Worm (Caenorhabditis elegans) whole organism, young adult: ENCODE data around the gene B0238.15.

Experiments used
- B0261.1 ChIP-seq: sonication (generic microtip); optimal IDR thresholded peaks from 2 replicates; lab custom pipeline; 2016; ENCODE audit warnings: mild to moderate bottlenecking, missing genetic modification characterization, moderate library complexity, missing compliant biosample characterization
- F10E7.11 ChIP-seq: sonication (generic microtip); optimal IDR thresholded peaks from 2 replicates; lab custom pipeline; 2017; ENCODE audit warnings: mild to moderate bottlenecking, missing genetic modification characterization, moderate library complexity, missing compliant biosample characterization
- F22D6.2 ChIP-seq: sonication (generic microtip); optimal IDR thresholded peaks from 2 replicates; lab custom pipeline; 2016; ENCODE audit warnings: mild to moderate bottlenecking, missing genetic modification characterization, missing compliant biosample characterization
- F37B4.10 ChIP-seq: fragments of 200-800 bp; sonication (Bioruptor generic); IDR thresholded peaks from 2 replicates; pipeline ENCODE4 v1.3.6; 2022; ENCODE audit warnings: missing genetic modification characterization, missing compliant biosample characterization
- K12H6.12 ChIP-seq: fragments of 200-800 bp; sonication (Bioruptor generic); optimal IDR thresholded peaks from 2 replicates; lab custom pipeline; 2018; ENCODE audit warnings: mild to moderate bottlenecking, missing genetic modification characterization, missing compliant biosample characterization
- Y53G8AR.9 ChIP-seq: fragments of 200-800 bp; sonication (Bioruptor generic); conservative IDR thresholded peaks from 2 replicates; pipeline ENCODE4 v1.3.6; 2022; ENCODE audit warnings: missing genetic modification reagents, missing genetic modification characterization, missing compliant biosample characterization
- Y67H2A.10 ChIP-seq: fragments of 200-800 bp; sonication (Bioruptor generic); conservative IDR thresholded peaks from 2 replicates; pipeline ENCODE4 v1.3.6; 2022; ENCODE audit warnings: missing genetic modification reagents, missing genetic modification characterization, missing compliant biosample characterization
- ZK185.1 ChIP-seq: sonication (generic microtip); optimal IDR thresholded peaks from 2 replicates; lab custom pipeline; 2016; ENCODE audit warnings: mild to moderate bottlenecking, missing genetic modification characterization, missing compliant biosample characterization; ENCODE audit not compliant: poor library complexity, severe bottlenecking
- akir-1 ChIP-seq: fragments of 200-800 bp; sonication (Bioruptor generic); optimal IDR thresholded peaks from 2 replicates; lab custom pipeline; 2018; ENCODE audit warnings: mild to moderate bottlenecking, missing genetic modification characterization, moderate library complexity, missing compliant biosample characterization
- aptf-3 ChIP-seq: fragments of 200-800 bp; sonication (Bioruptor generic); IDR thresholded peaks from 2 replicates; pipeline ENCODE4 v1.3.6; 2022; ENCODE audit warnings: missing genetic modification characterization, missing compliant biosample characterization
- athp-1 ChIP-seq: sonication (generic microtip); optimal IDR thresholded peaks from 2 replicates; lab custom pipeline; 2017; ENCODE audit warnings: mild to moderate bottlenecking, missing genetic modification characterization, missing compliant biosample characterization
- bed-1 ChIP-seq: fragments of 200-800 bp; sonication (Bioruptor generic); IDR thresholded peaks from 2 replicates; pipeline ENCODE4 v1.3.6; 2022; ENCODE audit warnings: missing genetic modification reagents, missing genetic modification characterization, missing compliant biosample characterization
- ccch-3 ChIP-seq: fragments of 200-800 bp; sonication (Bioruptor generic); optimal IDR thresholded peaks from 2 replicates; lab custom pipeline; 2018; ENCODE audit warnings: mild to moderate bottlenecking, missing genetic modification characterization, missing compliant biosample characterization
- ceh-100 ChIP-seq: fragments of 200-800 bp; sonication (Bioruptor generic); IDR thresholded peaks from 2 replicates; pipeline ENCODE4 v1.3.6; 2022; ENCODE audit warnings: missing genetic modification reagents, missing genetic modification characterization, missing compliant biosample characterization
- ceh-27 ChIP-seq: fragments of 200-800 bp; sonication (Bioruptor generic); optimal IDR thresholded peaks from 2 replicates; lab custom pipeline; 2018; ENCODE audit warnings: mild to moderate bottlenecking, missing genetic modification characterization, moderate library complexity, missing compliant biosample characterization
- chd-7 ChIP-seq: sonication (generic microtip); optimal IDR thresholded peaks from 2 replicates; lab custom pipeline; 2016; ENCODE audit warnings: mild to moderate bottlenecking, missing genetic modification characterization, moderate library complexity, missing compliant biosample characterization
- die-1 ChIP-seq: sonication (generic microtip); optimal IDR thresholded peaks from 2 replicates; lab custom pipeline; 2016; ENCODE audit warnings: missing genotype, mild to moderate bottlenecking, missing genetic modification characterization, missing compliant biosample characterization
- dox-1 ChIP-seq: fragments of 200-800 bp; sonication (Bioruptor generic); IDR thresholded peaks from 2 replicates; pipeline ENCODE4 v1.3.6; 2022; ENCODE audit warnings: missing genetic modification reagents, missing genetic modification characterization, missing compliant biosample characterization
- dpff-1 ChIP-seq: sonication (generic microtip); optimal IDR thresholded peaks from 2 replicates; lab custom pipeline; 2017; ENCODE audit warnings: mild to moderate bottlenecking, missing genetic modification characterization, missing compliant biosample characterization
- efl-1 ChIP-seq: fragments of 150-350 bp; optimal IDR thresholded peaks from 2 replicates; lab custom pipeline; 2014; ENCODE audit warnings: missing biosample characterization, missing genetic modification reagents, missing genetic modification characterization
- egl-18 ChIP-seq: fragments of 200-800 bp; sonication (Bioruptor generic); IDR thresholded peaks from 2 replicates; pipeline ENCODE4 v1.3.6; 2022; ENCODE audit warnings: missing genetic modification reagents, missing genetic modification characterization, missing compliant biosample characterization
- ekl-4 ChIP-seq: fragments of 200-800 bp; sonication (Bioruptor generic); IDR thresholded peaks from 2 replicates; pipeline ENCODE4 v1.3.6; 2022; ENCODE audit warnings: missing genetic modification reagents, missing genetic modification characterization, missing compliant biosample characterization
- ets-4 ChIP-seq: fragments of 200-800 bp; sonication (Bioruptor generic); optimal IDR thresholded peaks from 2 replicates; lab custom pipeline; 2018; ENCODE audit warnings: mild to moderate bottlenecking, missing genetic modification characterization, missing compliant biosample characterization
- fkh-3 ChIP-seq: sonication (generic microtip); optimal IDR thresholded peaks from 2 replicates; lab custom pipeline; 2016; ENCODE audit warnings: mild to moderate bottlenecking, missing genetic modification characterization, missing compliant biosample characterization
- gei-17 ChIP-seq: fragments of 200-800 bp; sonication (Bioruptor generic); optimal IDR thresholded peaks from 2 replicates; lab custom pipeline; 2018; ENCODE audit warnings: mild to moderate bottlenecking, missing genetic modification characterization, missing compliant biosample characterization
- him-1 ChIP-seq: sonication (generic microtip); optimal IDR thresholded peaks from 2 replicates; lab custom pipeline; 2016; ENCODE audit warnings: missing genotype, missing genetic modification reagents, missing genetic modification characterization, missing compliant biosample characterization
- hmg-1.2 ChIP-seq: fragments of 200-800 bp; sonication (Bioruptor generic); IDR thresholded peaks from 2 replicates; pipeline ENCODE4 v1.3.6; 2022; ENCODE audit warnings: missing genetic modification reagents, missing genetic modification characterization, missing compliant biosample characterization
- hmg-20 ChIP-seq: fragments of 200-800 bp; sonication (Bioruptor generic); IDR thresholded peaks from 2 replicates; pipeline ENCODE4 v1.3.6; 2022; ENCODE audit warnings: missing genetic modification reagents, missing genetic modification characterization, missing compliant biosample characterization
- let-607 ChIP-seq, 2 experiments: fragments of 200-800 bp in 1 of 2; sonication (Bioruptor generic) in 1 of 2; sonication (generic microtip) in 1 of 2; optimal IDR thresholded peaks; 2 replicates each; lab custom pipeline; 2016 to 2018; ENCODE audit warnings: mild to moderate bottlenecking in 2 of 2, missing compliant biosample characterization in 2 of 2, missing genetic modification characterization in 2 of 2, moderate library complexity in 2 of 2, missing genotype in 1 of 2
- lin-40 ChIP-seq: sonication (generic microtip); optimal IDR thresholded peaks from 2 replicates; lab custom pipeline; 2016; ENCODE audit warnings: missing genetic modification characterization, mild to moderate bottlenecking, missing compliant biosample characterization, missing genotype, missing genetic modification reagents
- lin-54 ChIP-seq: fragments of 200-800 bp; sonication (Bioruptor generic); optimal IDR thresholded peaks from 2 replicates; lab custom pipeline; 2018; ENCODE audit warnings: mild to moderate bottlenecking, missing genetic modification characterization, missing compliant biosample characterization
- lir-1 ChIP-seq: fragments of 200-800 bp; sonication (Bioruptor generic); conservative IDR thresholded peaks from 2 replicates; pipeline ENCODE4 v1.3.6; 2022; ENCODE audit warnings: missing genetic modification reagents, missing genetic modification characterization, missing compliant biosample characterization
- madf-6 ChIP-seq: fragments of 200-800 bp; sonication (Bioruptor generic); IDR thresholded peaks from 2 replicates; pipeline ENCODE4 v1.3.6; 2022; ENCODE audit warnings: missing genetic modification reagents, missing genetic modification characterization, missing compliant biosample characterization
- nfya-1 ChIP-seq: sonication (generic microtip); optimal IDR thresholded peaks from 2 replicates; lab custom pipeline; 2017; ENCODE audit warnings: antibody characterized with exemption, missing compliant biosample characterization, missing genetic modification characterization, borderline replicate concordance; ENCODE audit not compliant: insufficient read depth
- nfya-2 ChIP-seq: fragments of 200-800 bp; sonication (Bioruptor generic); IDR thresholded peaks from 2 replicates; pipeline ENCODE4 v1.3.6; 2022; ENCODE audit warnings: missing genetic modification reagents, missing genetic modification characterization, missing compliant biosample characterization
- nfyb-1 ChIP-seq: fragments of 200-800 bp; sonication (Bioruptor generic); IDR thresholded peaks from 2 replicates; pipeline ENCODE4 v1.3.6; 2022; ENCODE audit warnings: missing genetic modification reagents, missing genetic modification characterization, missing compliant biosample characterization
- nhr-179 ChIP-seq: sonication (generic microtip); optimal IDR thresholded peaks from 2 replicates; lab custom pipeline; 2016; ENCODE audit warnings: mild to moderate bottlenecking, missing genetic modification characterization, missing compliant biosample characterization
- nhr-80 ChIP-seq: sonication (generic microtip); optimal IDR thresholded peaks from 2 replicates; lab custom pipeline; 2016; ENCODE audit warnings: missing genetic modification characterization, missing compliant biosample characterization
- pha-4 ChIP-seq: fragments of 150-350 bp; sonication (generic microtip); optimal IDR thresholded peaks from 2 replicates; lab custom pipeline; 2014; ENCODE audit warnings: missing biosample characterization, missing genetic modification reagents, missing genetic modification characterization
- rcor-1 ChIP-seq: fragments of 200-800 bp; sonication (Bioruptor generic); IDR thresholded peaks from 2 replicates; pipeline ENCODE4 v1.3.6; 2022; ENCODE audit warnings: missing genetic modification reagents, missing genetic modification characterization, missing compliant biosample characterization
- repo-1 ChIP-seq: sonication (generic microtip); optimal IDR thresholded peaks from 2 replicates; lab custom pipeline; 2017; ENCODE audit warnings: mild to moderate bottlenecking, missing genetic modification characterization, missing compliant biosample characterization
- sea-2 ChIP-seq: fragments of 200-800 bp; sonication (Bioruptor generic); IDR thresholded peaks from 2 replicates; pipeline ENCODE4 v1.3.6; 2022; ENCODE audit warnings: missing genetic modification characterization, missing compliant biosample characterization
- snpc-3.4 ChIP-seq: sonication (generic microtip); optimal IDR thresholded peaks from 2 replicates; lab custom pipeline; 2017; ENCODE audit warnings: missing genetic modification characterization, mild to moderate bottlenecking, missing compliant biosample characterization, antibody characterized with exemption, moderate library complexity, missing genotype, missing genetic modification reagents
- snpc-4 ChIP-seq, 5 experiments: fragments of 150-350 bp in 1 of 5; sonication (generic microtip) in 4 of 5; optimal IDR thresholded peaks; 2 replicates each; lab custom pipeline; 2014 to 2018; ENCODE audit warnings: missing genetic modification characterization in 5 of 5, missing biosample characterization in 3 of 5, antibody characterized with exemption in 2 of 5, mild to moderate bottlenecking in 2 of 5, missing compliant biosample characterization in 2 of 5, missing genotype in 2 of 5, moderate library complexity in 2 of 5, missing genetic modification reagents in 1 of 5
- tbx-9 ChIP-seq: sonication (generic microtip); optimal IDR thresholded peaks from 2 replicates; lab custom pipeline; 2016; ENCODE audit warnings: borderline replicate concordance, missing genetic modification characterization, inconsistent platforms, missing compliant biosample characterization
- unc-130 ChIP-seq: sonication (generic microtip); optimal IDR thresholded peaks from 2 replicates; lab custom pipeline; 2016; ENCODE audit warnings: missing genetic modification reagents, missing genetic modification characterization, missing compliant biosample characterization
- ztf-26 ChIP-seq: sonication (generic microtip); optimal IDR thresholded peaks from 2 replicates; lab custom pipeline; 2017; ENCODE audit warnings: missing genetic modification characterization, missing compliant biosample characterization
- ztf-28 ChIP-seq: fragments of 200-800 bp; sonication (Bioruptor generic); IDR thresholded peaks from 2 replicates; pipeline ENCODE4 v1.3.6; 2022; ENCODE audit warnings: missing genetic modification reagents, missing genetic modification characterization, missing compliant biosample characterization

The B0238.15 gene

DNA sequence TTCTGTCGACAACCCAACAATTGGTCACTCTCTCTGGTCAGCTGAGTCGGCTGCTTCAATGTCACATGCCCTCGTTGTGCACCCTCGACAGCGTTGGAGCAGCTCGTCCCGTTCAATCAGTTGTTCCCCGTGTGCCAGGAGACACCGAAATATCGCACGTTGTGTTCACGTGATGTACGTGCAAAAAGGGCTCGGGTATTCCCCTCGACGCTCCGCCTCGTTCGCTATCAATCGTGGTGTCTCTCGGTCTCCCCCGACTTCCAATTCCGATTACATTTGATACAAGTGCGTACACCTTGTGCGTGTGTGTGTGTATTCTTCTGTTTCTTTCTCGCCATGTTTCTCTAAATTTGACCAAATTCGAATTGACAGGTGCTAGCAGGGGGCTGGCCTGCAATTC lies 31.5 kb downstream of the B0238.15 start (continued):
- TF ChIP-seq lir-1 (peak; percentile 36; the same call in 1 of the 2 replicates), Y53G8AR.9 (GFP tag; lab: Robert Waterston, UW) (peak; percentile 50; the same call in 1 of the 2 replicates), ets-4 (GFP tag; lab: Kevin White, UChicago) (peak; percentile 62), let-607 (tag; optimal IDR thresholded peaks at IDR 0.05; lab: Kevin White, UChicago) (peak in 1 of 2 experiments; percentile 18), ztf-28 (no peak), snpc-3.4 (tag; lab: Kevin White, UChicago) (no peak), gei-17 (GFP tag; lab: Kevin White, UChicago) (peak; percentile 41), die-1 (tag; lab: Kevin White, UChicago) (no peak), chd-7 (tag; lab: Kevin White, UChicago) (peak; percentile 86), ztf-26 (tag; lab: Kevin White, UChicago) (no peak), akir-1 (GFP tag; lab: Kevin White, UChicago) (no peak), nfya-2 (GFP tag; lab: Robert Waterston, UW) (no peak), ZK185.1 (no peak), tbx-9 (tag; lab: Kevin White, UChicago) (no peak), aptf-3 (GFP tag; lab: Robert Waterston, UW) (no peak), lin-40 (no peak), hmg-20 (no peak), nfya-1 (tag; lab: Kevin White, UChicago) (no peak), nfyb-1 (peak; percentile 86), madf-6 (GFP tag; lab: Robert Waterston, UW) (no peak), ccch-3 (GFP tag; lab: Kevin White, UChicago) (no peak), snpc-4 (GFP tag; optimal IDR thresholded peaks at IDR 0.05; lab: Kevin White, UChicago) (no peak), snpc-4 (tag; optimal IDR thresholded peaks at IDR 0.05; lab: Kevin White, UChicago) (peak in 3 of 4 experiments; percentile 6 to 56 (median 37)), Y67H2A.10 (GFP tag; lab: Robert Waterston, UW) (no peak), him-1 (tag; lab: Kevin White, UChicago) (no peak), bed-1 (no peak), repo-1 (tag; lab: Kevin White, UChicago) (no peak), ceh-27 (GFP tag; lab: Kevin White, UChicago) (no peak), unc-130 (GFP tag; lab: Kevin White, UChicago) (no peak), ceh-100 (GFP tag; lab: Robert Waterston, UW) (no peak), ekl-4 (GFP tag; lab: Robert Waterston, UW) (0 out of 2 replicates have a peak, but pooled peaks have one; percentile 44), pha-4 (no peak), B0261.1 (no peak), dpff-1 (tag; lab: Kevin White, UChicago) (no peak), F22D6.2 (tag; lab: Kevin White, UChicago) (peak; percentile 79), K12H6.12 (tag; lab: Kevin White, UChicago) (no peak), rcor-1 (no peak), nhr-179 (tag; lab: Kevin White, UChicago) (no peak), F37B4.10 (GFP tag; lab: Robert Waterston, UW) (no peak), lin-54 (GFP tag; lab: Kevin White, UChicago) (peak; percentile 41), dox-1 (peak; percentile 74), egl-18 (GFP tag; lab: Robert Waterston, UW) (no peak), efl-1 (GFP tag; lab: Kevin White, UChicago) (no peak), nhr-80 (tag; lab: Kevin White, UChicago) (peak; percentile 87), sea-2 (GFP tag; lab: Robert Waterston, UW) (no peak), fkh-3 (tag; lab: Kevin White, UChicago) (no peak), hmg-1.2 (GFP tag; lab: Robert Waterston, UW) (peak; percentile 14; the same call in 1 of the 2 replicates), F10E7.11 (tag; lab: Kevin White, UChicago) (no peak), athp-1 (no peak)
